Fruit fly (Drosophila melanogaster): Measurements from ENCODE around the gene CG13950.

The CG13950 gene

dm6 chr2L:901363-901762 lies 41.4 kb downstream of the CG13950 start (continued):
- TF ChIP-seq CG16863 (GFP tag; optimal IDR thresholded peaks at IDR 0.05) (peak; percentile 9), Atf-2 (GFP tag; optimal IDR thresholded peaks at IDR 0.05) (peak; percentile 31), unpg (GFP tag; optimal IDR thresholded peaks at IDR 0.05) (peak; percentile 14), bab2 (GFP tag; optimal IDR thresholded peaks at IDR 0.05) (peak; percentile 30), CG18262 (tag; optimal IDR thresholded peaks at IDR 0.05) (peak; percentile 51), CG6254 (GFP tag; optimal IDR thresholded peaks at IDR 0.05) (peak; percentile 18), Sox102F (GFP tag; optimal IDR thresholded peaks at IDR 0.05) (peak; percentile 7), repo (GFP tag; optimal IDR thresholded peaks at IDR 0.05) (peak; percentile 3), CG32772 (GFP tag; IDR thresholded peaks at IDR 0.05) (peak; percentile 19; the same call in 1 of the 2 replicates), Neu2 (GFP tag; optimal IDR thresholded peaks at IDR 0.05; ENCODE audit: borderline replicate concordance) (peak; percentile 37), nerfin-1 (tag; optimal IDR thresholded peaks at IDR 0.05) (peak; percentile 16), CG15479 (GFP tag; optimal IDR thresholded peaks at IDR 0.05) (peak; percentile 25), CG1024 (GFP tag; IDR thresholded peaks at IDR 0.05) (peak; percentile 60)

- TF ChIP-seq Ets65A (GFP tag) (peak; percentile 55), lab (GFP tag; optimal IDR thresholded peaks at IDR 0.05) (peak; percentile 21), CG8290 (GFP tag; optimal IDR thresholded peaks at IDR 0.05) (no peak), CG8290 (tag; optimal IDR thresholded peaks at IDR 0.05) (peak in 1 of 2 experiments; percentile 19), Med (GFP tag) (peak; percentile 61), Sox102F (GFP tag; optimal IDR thresholded peaks at IDR 0.05) (peak; percentile 1), Ets97D (GFP tag; optimal IDR thresholded peaks at IDR 0.05) (no peak), CG2678 (tag; optimal IDR thresholded peaks at IDR 0.05) (peak; percentile 24), slbo (GFP tag; IDR thresholded peaks at IDR 0.05) (peak; percentile 24; the same call in 1 of the 2 replicates), CG11504 (tag; optimal IDR thresholded peaks at IDR 0.05) (peak; percentile 6), Stat92E (GFP tag; optimal IDR thresholded peaks at IDR 0.05) (no peak), CG9932 (GFP tag; IDR thresholded peaks at IDR 0.05) (no peak), CG2120 (GFP tag; optimal IDR thresholded peaks at IDR 0.05) (peak; percentile 7), dmrt99B (tag; optimal IDR thresholded peaks at IDR 0.05) (peak; percentile 26), sens (GFP tag) (peak; percentile 10)
These were observed 43.8 kb downstream of the CG13950 start for dm6 chr2L:903748-904147.

Data from whole organism, embryonic.